Worm (Caenorhabditis elegans) whole organism, young adult: ENCODE results near the gene C26B2.2.

Experiments used
- K12H6.12 ChIP-seq: fragments of 200-800 bp; sonication (Bioruptor generic); optimal IDR thresholded peaks from 2 replicates; lab custom pipeline; 2018; ENCODE audit warnings: mild to moderate bottlenecking, missing genetic modification characterization, missing compliant biosample characterization
- Y67H2A.10 ChIP-seq: fragments of 200-800 bp; sonication (Bioruptor generic); conservative IDR thresholded peaks from 2 replicates; pipeline ENCODE4 v1.3.6; 2022; ENCODE audit warnings: missing genetic modification reagents, missing genetic modification characterization, missing compliant biosample characterization
- ccch-3 ChIP-seq: fragments of 200-800 bp; sonication (Bioruptor generic); optimal IDR thresholded peaks from 2 replicates; lab custom pipeline; 2018; ENCODE audit warnings: mild to moderate bottlenecking, missing genetic modification characterization, missing compliant biosample characterization
- ceh-40 ChIP-seq: fragments of 200-800 bp; sonication (Bioruptor generic); IDR thresholded peaks from 2 replicates; pipeline ENCODE4 v1.3.6; 2022; ENCODE audit warnings: missing genetic modification characterization, missing compliant biosample characterization
- dox-1 ChIP-seq: fragments of 200-800 bp; sonication (Bioruptor generic); IDR thresholded peaks from 2 replicates; pipeline ENCODE4 v1.3.6; 2022; ENCODE audit warnings: missing genetic modification reagents, missing genetic modification characterization, missing compliant biosample characterization
- ets-4 ChIP-seq: fragments of 200-800 bp; sonication (Bioruptor generic); optimal IDR thresholded peaks from 2 replicates; lab custom pipeline; 2018; ENCODE audit warnings: mild to moderate bottlenecking, missing genetic modification characterization, missing compliant biosample characterization
- nhr-27 ChIP-seq: fragments of 200-800 bp; sonication (Bioruptor generic); optimal IDR thresholded peaks from 2 replicates; lab custom pipeline; 2018; ENCODE audit warnings: mild to moderate bottlenecking, missing genetic modification characterization, moderate library complexity, missing compliant biosample characterization
- repo-1 ChIP-seq: sonication (generic microtip); optimal IDR thresholded peaks from 2 replicates; lab custom pipeline; 2017; ENCODE audit warnings: mild to moderate bottlenecking, missing genetic modification characterization, missing compliant biosample characterization
- rpc-1 ChIP-seq, 2 experiments: fragments of 150-350 bp in 1 of 2; sonication (generic microtip) in 1 of 2; optimal IDR thresholded peaks; 2 replicates each; lab custom pipeline; 2014 to 2018; ENCODE audit warnings: missing biosample characterization in 1 of 2, missing genetic modification characterization in 1 of 2, missing genetic modification reagents in 1 of 2, missing genotype in 1 of 2
- snpc-3.4 ChIP-seq: sonication (generic microtip); optimal IDR thresholded peaks from 2 replicates; lab custom pipeline; 2017; ENCODE audit warnings: missing genetic modification characterization, mild to moderate bottlenecking, missing compliant biosample characterization, antibody characterized with exemption, moderate library complexity, missing genotype, missing genetic modification reagents

DNA sequence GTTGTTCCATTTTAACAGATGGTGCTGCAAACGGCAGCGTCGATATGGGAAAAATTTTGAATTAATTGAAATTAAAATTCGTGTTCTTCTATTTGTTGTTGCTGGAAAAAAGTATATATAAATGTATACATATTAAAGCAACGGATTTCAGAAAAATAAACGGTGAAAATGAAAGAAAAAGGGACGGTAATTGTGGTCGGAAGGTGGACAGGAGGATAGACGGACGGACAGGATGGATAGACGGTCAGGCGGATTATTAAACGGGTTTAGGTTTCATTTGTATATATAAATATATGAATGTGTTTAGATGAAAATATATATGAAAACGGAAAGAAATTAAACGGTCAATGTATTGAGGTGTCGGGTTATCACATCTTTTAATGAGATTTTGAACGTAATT lies 7.5 kb upstream of the C26B2.2 start, which contains the start of gene nhr-31:
- TF ChIP-seq ceh-40, result no peak
- TF ChIP-seq Y67H2A.10 (GFP tag; lab: Robert Waterston, UW), result no peak
- no peak for TF ChIP-seq ccch-3 (GFP tag; lab: Kevin White, UChicago)
- TF ChIP-seq ets-4 (GFP tag; lab: Kevin White, UChicago), result no peak
- TF ChIP-seq dox-1 (GFP tag; lab: Robert Waterston, UW), result no peak
- no peak for TF ChIP-seq snpc-3.4
- TF ChIP-seq repo-1 (tag; lab: Kevin White, UChicago), result no peak
- no peak for TF ChIP-seq nhr-27 (tag; lab: Kevin White, UChicago)
- no peak for TF ChIP-seq rpc-1 (optimal IDR thresholded peaks at IDR 0.05; lab: Kevin White, UChicago)
- TF ChIP-seq rpc-1 (tag; optimal IDR thresholded peaks at IDR 0.05; lab: Kevin White, UChicago), result no peak
- no peak for TF ChIP-seq K12H6.12 (tag; lab: Kevin White, UChicago)
